Fruit fly (Drosophila melanogaster) whole organism, embryonic: ENCODE results near the gene Obp73a.

Source experiments
- Adf1 ChIP-seq: fragments of 200-800 bp; sonication (Bioruptor generic); IDR thresholded peaks from 2 replicates; pipeline ENCODE4 v1.3.6; 2022; ENCODE audit warnings: missing biosample characterization, missing genetic modification characterization
- BEAF-32 ChIP-seq: fragments of 200-800 bp; sonication (Bioruptor generic); optimal IDR thresholded peaks from 3 replicates; lab custom pipeline; 2017; ENCODE audit warnings: missing biosample characterization, missing genetic modification characterization, mild to moderate bottlenecking, moderate library complexity, missing genetic modification reagents
- Bdp1 ChIP-seq: fragments of 200-800 bp; sonication (Bioruptor generic); optimal IDR thresholded peaks from 3 replicates; lab custom pipeline; 2016; ENCODE audit warnings: missing biosample characterization, missing genetic modification characterization
- CG15073 ChIP-seq: fragments of 200-800 bp; sonication (Bioruptor generic); optimal IDR thresholded peaks from 2 replicates; lab custom pipeline; 2016; ENCODE audit warnings: missing biosample characterization, missing genetic modification characterization
- CG1602 ChIP-seq: fragments of 200-800 bp; sonication (Bioruptor generic); optimal IDR thresholded peaks from 3 replicates; lab custom pipeline; 2016; ENCODE audit warnings: missing biosample characterization, missing genetic modification characterization
- CG1647 ChIP-seq: fragments of 200-800 bp; sonication (Bioruptor generic); optimal IDR thresholded peaks from 3 replicates; lab custom pipeline; 2016; ENCODE audit warnings: missing biosample characterization, missing genetic modification characterization
- CG17361 ChIP-seq: fragments of 200-800 bp; sonication (Bioruptor generic); IDR thresholded peaks from 3 replicates; pipeline ENCODE4 v1.3.6; 2022; ENCODE audit warnings: missing biosample characterization, missing genetic modification characterization
- CG2712 ChIP-seq: fragments of 200-800 bp; optimal IDR thresholded peaks from 3 replicates; lab custom pipeline; 2019; ENCODE audit warnings: missing biosample characterization, mild to moderate bottlenecking, missing genetic modification characterization, moderate library complexity
- CG2889 ChIP-seq: fragments of 200-800 bp; sonication (Bioruptor generic); IDR thresholded peaks from 3 replicates; pipeline ENCODE4 v1.3.6; 2022; ENCODE audit warnings: missing biosample characterization, missing genetic modification characterization
- CG32767 ChIP-seq: fragments of 200-800 bp; sonication (Bioruptor generic); IDR thresholded peaks from 2 replicates; pipeline ENCODE4 v1.3.6; 2022; ENCODE audit warnings: missing biosample characterization, missing genetic modification characterization
- CG4617 ChIP-seq: fragments of 200-800 bp; sonication (Bioruptor generic); optimal IDR thresholded peaks from 3 replicates; lab custom pipeline; 2016; ENCODE audit warnings: missing biosample characterization, missing genetic modification characterization, borderline replicate concordance
- CG5180 ChIP-seq: fragments of 200-800 bp; sonication (Bioruptor generic); optimal IDR thresholded peaks from 3 replicates; lab custom pipeline; 2017; ENCODE audit warnings: missing biosample characterization, missing genetic modification characterization, mild to moderate bottlenecking, moderate library complexity, missing genetic modification reagents
- CG5245 ChIP-seq: fragments of 200-800 bp; sonication (Bioruptor generic); optimal IDR thresholded peaks from 3 replicates; lab custom pipeline; 2016; ENCODE audit warnings: missing biosample characterization, missing genetic modification characterization
- CG6791 ChIP-seq: fragments of 200-800 bp; sonication (Bioruptor generic); IDR thresholded peaks from 3 replicates; pipeline ENCODE4 v1.3.6; 2022; ENCODE audit warnings: missing biosample characterization, missing genetic modification characterization; ENCODE audit not compliant: partially characterized antibody
- CG7372 ChIP-seq: fragments of 200-800 bp; sonication (Bioruptor generic); IDR thresholded peaks from 2 replicates; pipeline ENCODE4 v1.3.6; 2022; ENCODE audit warnings: missing biosample characterization, missing genetic modification characterization
- CG8089 ChIP-seq: fragments of 200-800 bp; sonication (Bioruptor generic); optimal IDR thresholded peaks from 3 replicates; lab custom pipeline; 2016; ENCODE audit warnings: missing biosample characterization, missing genetic modification characterization
- CG9817 ChIP-seq: fragments of 200-800 bp; sonication (Bioruptor generic); optimal IDR thresholded peaks from 2 replicates; lab custom pipeline; 2018; ENCODE audit warnings: missing biosample characterization, mild to moderate bottlenecking, missing genetic modification characterization, moderate library complexity
- D19B ChIP-seq: fragments of 200-800 bp; sonication (Bioruptor generic); optimal IDR thresholded peaks from 2 replicates; lab custom pipeline; 2017; ENCODE audit warnings: missing biosample characterization, mild to moderate bottlenecking, missing genetic modification characterization
- Dref ChIP-seq: fragments of 200-800 bp; sonication (Bioruptor generic); IDR thresholded peaks from 2 replicates; pipeline ENCODE4 v1.3.6; 2022; ENCODE audit warnings: missing biosample characterization, missing genetic modification characterization
- GATAe ChIP-seq: fragments of 200-800 bp; sonication (Bioruptor generic); conservative IDR thresholded peaks from 2 replicates; pipeline ENCODE4 v1.3.6; 2022; ENCODE audit warnings: missing biosample characterization, missing genetic modification characterization
- Hr51 ChIP-seq, 2 experiments: fragments of 200-800 bp; sonication (Bioruptor generic); optimal IDR thresholded peaks; 2 replicates in 1 of 2; 3 replicates in 1 of 2; lab custom pipeline; 2016 to 2018; ENCODE audit warnings: missing biosample characterization in 2 of 2, missing genetic modification characterization in 2 of 2, mild to moderate bottlenecking in 1 of 2, moderate library complexity in 1 of 2
- Neu2 ChIP-seq: fragments of 200-800 bp; sonication (Bioruptor generic); optimal IDR thresholded peaks from 3 replicates; lab custom pipeline; 2016; ENCODE audit warnings: missing biosample characterization, missing genetic modification characterization, borderline replicate concordance
- Pdp1 ChIP-seq, 2 experiments: fragments of 200-800 bp; sonication (Bioruptor generic); optimal IDR thresholded peaks; 3 replicates each; lab custom pipeline; 2016; ENCODE audit warnings: missing biosample characterization in 2 of 2, missing genetic modification characterization in 2 of 2, mild to moderate bottlenecking in 1 of 2, moderate library complexity in 1 of 2
- Sox102F ChIP-seq: fragments of 200-800 bp; sonication (Bioruptor generic); optimal IDR thresholded peaks from 2 replicates; lab custom pipeline; 2018; ENCODE audit warnings: missing biosample characterization, mild to moderate bottlenecking, missing genetic modification characterization, moderate library complexity
- Xbp1 ChIP-seq: fragments of 200-800 bp; sonication (Bioruptor generic); optimal IDR thresholded peaks from 3 replicates; lab custom pipeline; 2016; ENCODE audit warnings: missing biosample characterization, mild to moderate bottlenecking, missing genetic modification characterization
- ash1 ChIP-seq: fragments of 200-800 bp; sonication (Bioruptor generic); optimal IDR thresholded peaks from 2 replicates; lab custom pipeline; 2018; ENCODE audit warnings: missing biosample characterization, mild to moderate bottlenecking, missing genetic modification characterization
- az2 ChIP-seq: fragments of 200-800 bp; sonication (Bioruptor generic); optimal IDR thresholded peaks from 3 replicates; lab custom pipeline; 2016; ENCODE audit warnings: missing biosample characterization, missing genetic modification characterization
- bcd ChIP-seq: fragments of 200-800 bp; sonication (Bioruptor generic); optimal IDR thresholded peaks from 2 replicates; lab custom pipeline; 2017; ENCODE audit warnings: missing biosample characterization, mild to moderate bottlenecking, missing genetic modification characterization
- cg ChIP-seq: fragments of 200-800 bp; sonication (Bioruptor generic); optimal IDR thresholded peaks from 3 replicates; lab custom pipeline; 2019; ENCODE audit warnings: missing biosample characterization, mild to moderate bottlenecking, missing genetic modification characterization, moderate library complexity
- chinmo ChIP-seq: fragments of 200-800 bp; sonication (Bioruptor generic); IDR thresholded peaks from 4 replicates; pipeline ENCODE4 v1.3.6; 2022; ENCODE audit warnings: missing biosample characterization, missing genetic modification characterization; ENCODE audit not compliant: partially characterized antibody
- chn ChIP-seq: fragments of 200-800 bp; sonication (Bioruptor generic); optimal IDR thresholded peaks from 2 replicates; lab custom pipeline; 2016; ENCODE audit warnings: missing biosample characterization, missing genetic modification characterization
- crol ChIP-seq: fragments of 200-800 bp; sonication (Bioruptor generic); IDR thresholded peaks from 2 replicates; pipeline ENCODE4 v1.3.6; 2022; ENCODE audit warnings: missing biosample characterization, missing genetic modification characterization
- dmrt99B ChIP-seq: fragments of 200-800 bp; sonication (Bioruptor generic); optimal IDR thresholded peaks from 2 replicates; lab custom pipeline; 2018; ENCODE audit warnings: missing biosample characterization, mild to moderate bottlenecking, missing genetic modification characterization, moderate library complexity
- fd96Cb ChIP-seq: fragments of 200-800 bp; sonication (Bioruptor generic); optimal IDR thresholded peaks from 2 replicates; lab custom pipeline; 2018; ENCODE audit warnings: missing biosample characterization, mild to moderate bottlenecking, missing genetic modification characterization, moderate library complexity
- fu2 ChIP-seq: fragments of 200-800 bp; sonication (Bioruptor generic); optimal IDR thresholded peaks from 2 replicates; lab custom pipeline; 2016; ENCODE audit warnings: missing biosample characterization, missing genetic modification characterization
- gem ChIP-seq: fragments of 200-800 bp; sonication (Bioruptor generic); optimal IDR thresholded peaks from 2 replicates; lab custom pipeline; 2019; ENCODE audit warnings: missing biosample characterization, mild to moderate bottlenecking, missing genetic modification characterization, moderate library complexity
- grn ChIP-seq: fragments of 200-800 bp; sonication (Bioruptor generic); optimal IDR thresholded peaks from 3 replicates; lab custom pipeline; 2017; ENCODE audit warnings: missing biosample characterization, missing genetic modification characterization
- ham ChIP-seq: fragments of 200-800 bp; sonication (Bioruptor generic); IDR thresholded peaks from 2 replicates; pipeline ENCODE4 v1.3.6; 2022; ENCODE audit warnings: missing biosample characterization, missing genetic modification characterization
- kah ChIP-seq: fragments of 200-800 bp; sonication (Bioruptor generic); optimal IDR thresholded peaks from 2 replicates; lab custom pipeline; 2018; ENCODE audit warnings: missing biosample characterization, mild to moderate bottlenecking, missing genetic modification characterization
- lab ChIP-seq: fragments of 200-800 bp; sonication (Bioruptor generic); optimal IDR thresholded peaks from 3 replicates; lab custom pipeline; 2017; ENCODE audit warnings: missing biosample characterization, missing genetic modification characterization, mild to moderate bottlenecking, moderate library complexity, missing genetic modification reagents
- luna ChIP-seq: fragments of 200-800 bp; sonication (Bioruptor generic); optimal IDR thresholded peaks from 2 replicates; lab custom pipeline; 2016; ENCODE audit warnings: missing biosample characterization, missing genetic modification characterization
- otp ChIP-seq: fragments of 200-800 bp; sonication (Bioruptor generic); IDR thresholded peaks from 3 replicates; pipeline ENCODE4, ENCODE4 v1.3.6; 2022; ENCODE audit warnings: missing biosample characterization, missing genetic modification characterization
- pita ChIP-seq: fragments of 200-800 bp; sonication (Bioruptor generic); optimal IDR thresholded peaks from 2 replicates; lab custom pipeline; 2017; ENCODE audit warnings: missing biosample characterization, mild to moderate bottlenecking, missing genetic modification characterization
- sima ChIP-seq: fragments of 200-800 bp; sonication (Bioruptor generic); optimal IDR thresholded peaks from 2 replicates; lab custom pipeline; 2016; ENCODE audit warnings: missing biosample characterization, missing genetic modification characterization
- ssp ChIP-seq: fragments of 200-800 bp; sonication (Bioruptor generic); IDR thresholded peaks from 2 replicates; pipeline ENCODE4 v1.3.6; 2022; ENCODE audit warnings: missing biosample characterization, missing genetic modification characterization
- tgo ChIP-seq: fragments of 200-800 bp; sonication (Bioruptor generic); IDR thresholded peaks from 3 replicates; pipeline ENCODE4 v1.3.6; 2022; ENCODE audit warnings: missing biosample characterization, missing genetic modification characterization
- trh ChIP-seq: fragments of 200-800 bp; sonication (Bioruptor generic); optimal IDR thresholded peaks from 2 replicates; lab custom pipeline; 2016; ENCODE audit warnings: missing biosample characterization, missing genetic modification characterization
- ttk ChIP-seq: fragments of 200-800 bp; sonication (Bioruptor generic); IDR thresholded peaks from 2 replicates; pipeline ENCODE4 v2.1.2; 2022; ENCODE audit warnings: missing biosample characterization, missing genetic modification characterization
- zen2 ChIP-seq: fragments of 200-800 bp; sonication (Bioruptor generic); IDR thresholded peaks from 3 replicates; pipeline ENCODE4 v1.3.6; 2022; ENCODE audit warnings: missing biosample characterization, missing genetic modification characterization; ENCODE audit not compliant: partially characterized antibody

Obp73a gene

dm6 chr3L:16915766-16916476 lies 28.2 kb upstream of the Obp73a start (continued):
- 0 out of 2 replicates have a peak, but pooled peaks have one; percentile 11 for TF ChIP-seq CG32767 (GFP tag; lab: Robert Waterston, UW)
- no peak for TF ChIP-seq CG4617 (GFP tag; lab: Kevin White, UChicago)
- TF ChIP-seq Sox102F (GFP tag; lab: Kevin White, UChicago) = peak; percentile 45
- TF ChIP-seq fd96Cb = no peak
- peak; percentile 2 for TF ChIP-seq CG5245 (GFP tag; lab: Kevin White, UChicago)
- peak; percentile 39 for TF ChIP-seq ttk (GFP tag; lab: Robert Waterston, UW)
- TF ChIP-seq sima (GFP tag; lab: Kevin White, UChicago) = no peak
- TF ChIP-seq lab (GFP tag; lab: Kevin White, UChicago) = peak; percentile 13
- TF ChIP-seq CG5180 (GFP tag; lab: Kevin White, UChicago) = no peak
- no peak for TF ChIP-seq CG6791
- no peak for TF ChIP-seq CG2889 (GFP tag; lab: Robert Waterston, UW)
- TF ChIP-seq CG1602 = no peak
- TF ChIP-seq BEAF-32 = no peak
- no peak for TF ChIP-seq Xbp1
- 0 out of 3 replicates have a peak, but pooled peaks have one; percentile 34 for TF ChIP-seq tgo (GFP tag; lab: Robert Waterston, UW)
- no peak for TF ChIP-seq CG7372 (GFP tag; lab: Robert Waterston, UW)
- no peak for TF ChIP-seq CG1647
- TF ChIP-seq ash1 = no peak
- no peak for TF ChIP-seq Hr51 (GFP tag; optimal IDR thresholded peaks at IDR 0.05; lab: Kevin White, UChicago)
- no peak for TF ChIP-seq Dref (GFP tag; lab: Robert Waterston, UW)
- TF ChIP-seq Pdp1 (GFP tag; optimal IDR thresholded peaks at IDR 0.05; lab: Kevin White, UChicago) = no peak
- TF ChIP-seq chn (GFP tag; lab: Kevin White, UChicago) = no peak
- TF ChIP-seq D19B = no peak
- peak; percentile 59; the same call in 1 of the 4 replicates for TF ChIP-seq chinmo
- TF ChIP-seq trh (GFP tag; lab: Kevin White, UChicago) = no peak
- TF ChIP-seq luna = no peak
- TF ChIP-seq bcd (GFP tag; lab: Kevin White, UChicago) = peak; percentile 2
- TF ChIP-seq CG15073 (GFP tag; lab: Kevin White, UChicago) = no peak
- no peak for TF ChIP-seq ham (GFP tag; lab: Robert Waterston, UW)
- no peak for TF ChIP-seq Bdp1 (GFP tag; lab: Kevin White, UChicago)
- no peak for TF ChIP-seq zen2 (GFP tag; lab: Robert Waterston, UW)
- no peak for TF ChIP-seq cg (GFP tag; lab: Kevin White, UChicago)
- peak; percentile 10 for TF ChIP-seq kah (GFP tag; lab: Kevin White, UChicago)
- 0 out of 3 replicates have a peak, but pooled peaks have one; percentile 32 for TF ChIP-seq CG17361 (GFP tag; lab: Robert Waterston, UW)
- TF ChIP-seq az2 (GFP tag; lab: Kevin White, UChicago) = no peak
- no peak for TF ChIP-seq ssp (GFP tag; lab: Robert Waterston, UW)
- TF ChIP-seq Adf1 = no peak
- no peak for TF ChIP-seq GATAe (GFP tag; lab: Robert Waterston, UW)
- TF ChIP-seq CG2712 (tag; lab: Kevin White, UChicago) = peak; percentile 53
- TF ChIP-seq pita = no peak
- TF ChIP-seq gem = peak; percentile 34
- no peak for TF ChIP-seq fu2 (GFP tag; lab: Kevin White, UChicago)
- peak; percentile 65 for TF ChIP-seq dmrt99B
- no peak for TF ChIP-seq otp (GFP tag; lab: Robert Waterston, UW)
- TF ChIP-seq Neu2 (GFP tag; lab: Kevin White, UChicago) = no peak
- no peak for TF ChIP-seq CG9817 (tag; lab: Kevin White, UChicago)
- no peak for TF ChIP-seq grn
- TF ChIP-seq CG8089 (GFP tag; lab: Kevin White, UChicago) = no peak
- no peak for TF ChIP-seq crol (GFP tag; lab: Robert Waterston, UW)
